Fruit fly (Drosophila melanogaster): Measurements from ENCODE around the gene CG42590.
A peak's percentile ranks its signal among the peaks of the same experiment; 100 is the strongest.

CG42590 gene

DNA sequence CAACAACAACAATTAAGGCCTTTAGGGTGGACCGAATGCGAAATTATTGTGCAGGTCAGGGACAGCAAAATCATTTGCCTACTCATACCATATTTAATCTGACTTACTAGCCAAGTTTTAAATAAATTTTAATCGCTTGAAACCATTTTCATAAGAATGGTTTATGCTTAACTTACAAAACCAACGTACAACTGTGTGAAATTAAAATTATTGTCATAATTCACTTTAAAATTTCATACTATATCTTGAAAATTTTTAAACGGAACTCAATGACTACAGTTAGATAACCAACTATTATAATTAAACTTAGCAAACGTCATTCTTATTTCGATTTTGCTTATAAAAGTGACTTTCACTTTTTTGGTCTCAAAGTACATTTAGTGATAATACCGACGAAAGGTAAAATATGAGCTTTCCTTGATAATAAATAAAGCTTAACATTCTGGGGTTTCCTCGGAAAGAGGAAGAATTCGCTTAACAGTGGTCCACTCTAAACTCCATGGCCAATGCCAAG, 12.3 kb downstream of the CG42590 start (continued):
- TF ChIP-seq CG13624 (GFP tag; optimal IDR thresholded peaks at IDR 0.05) (no peak), Camta (GFP tag; optimal IDR thresholded peaks at IDR 0.05) (peak; percentile 29), Meics (GFP tag; optimal IDR thresholded peaks at IDR 0.05) (peak; percentile 64), CG7556 (GFP tag; optimal IDR thresholded peaks at IDR 0.05) (peak; percentile 35), sc (optimal IDR thresholded peaks at IDR 0.05) (no peak), sc (GFP tag; optimal IDR thresholded peaks at IDR 0.05) (no peak), trh (GFP tag; optimal IDR thresholded peaks at IDR 0.05) (no peak), nau (GFP tag; optimal IDR thresholded peaks at IDR 0.05) (peak; percentile 38), CG15011 (GFP tag; optimal IDR thresholded peaks at IDR 0.05) (peak; percentile 49), sens (GFP tag) (peak; percentile 60), CG13296 (GFP tag; optimal IDR thresholded peaks at IDR 0.05) (peak; percentile 31), tio (GFP tag; optimal IDR thresholded peaks at IDR 0.05) (peak; percentile 40), pb (GFP tag; optimal IDR thresholded peaks at IDR 0.05) (no peak), CG7839 (tag; optimal IDR thresholded peaks at IDR 0.05) (peak; percentile 55), jumu (GFP tag; optimal IDR thresholded peaks at IDR 0.05) (no peak), bcd (GFP tag; optimal IDR thresholded peaks at IDR 0.05) (peak; percentile 49), CG14441 (GFP tag; IDR thresholded peaks at IDR 0.05) (no peak), Ets97D (GFP tag; optimal IDR thresholded peaks at IDR 0.05) (no peak), slp2 (GFP tag; optimal IDR thresholded peaks at IDR 0.05) (no peak), CG14014 (GFP tag; IDR thresholded peaks at IDR 0.05) (no peak), amos (GFP tag; IDR thresholded peaks at IDR 0.05; ENCODE audit: partially characterized antibody) (no peak), stc (GFP tag; IDR thresholded peaks at IDR 0.05) (peak; percentile 39; the same call in 1 of the 2 replicates), chinmo (GFP tag; IDR thresholded peaks at IDR 0.05; ENCODE audit: partially characterized antibody) (no peak), CG10209 (GFP tag; optimal IDR thresholded peaks at IDR 0.05) (peak; percentile 2), gcm2 (GFP tag; optimal IDR thresholded peaks at IDR 0.05) (no peak), br (optimal IDR thresholded peaks at IDR 0.05) (no peak), Myb (GFP tag; optimal IDR thresholded peaks at IDR 0.05) (no peak), esg (GFP tag; conservative IDR thresholded peaks at IDR 0.05) (no peak; the same call in 1 of the 2 replicates), salm (tag; optimal IDR thresholded peaks at IDR 0.05) (no peak), Sox100B (GFP tag; optimal IDR thresholded peaks at IDR 0.05) (peak; percentile 70), CG3838 (GFP tag; optimal IDR thresholded peaks at IDR 0.05) (peak; percentile 11), Neu2 (GFP tag; optimal IDR thresholded peaks at IDR 0.05; ENCODE audit: borderline replicate concordance) (no peak), corto (GFP tag; optimal IDR thresholded peaks at IDR 0.05) (no peak), ewg (GFP tag; optimal IDR thresholded peaks at IDR 0.05) (peak; percentile 5), nom (GFP tag; optimal IDR thresholded peaks at IDR 0.05) (peak; percentile 78), Fer1 (GFP tag; optimal IDR thresholded peaks at IDR 0.05) (peak; percentile 37), pzg (GFP tag; optimal IDR thresholded peaks at IDR 0.05) (no peak), Vsx1 (GFP tag; optimal IDR thresholded peaks at IDR 0.05) (peak; percentile 1), wek (GFP tag; optimal IDR thresholded peaks at IDR 0.05) (no peak), Awh (GFP tag; IDR thresholded peaks at IDR 0.05) (no peak; the same call in 1 of the 2 replicates), maf-S (GFP tag; optimal IDR thresholded peaks at IDR 0.05) (no peak), CG31388 (GFP tag; optimal IDR thresholded peaks at IDR 0.05) (no peak), CG12104 (GFP tag; optimal IDR thresholded peaks at IDR 0.05) (no peak), CG15601 (tag; optimal IDR thresholded peaks at IDR 0.05) (no peak), Adf1 (GFP tag; IDR thresholded peaks at IDR 0.05) (no peak), CG1603 (tag; optimal IDR thresholded peaks at IDR 0.05) (peak; percentile 4), Aef1 (GFP tag; IDR thresholded peaks at IDR 0.05) (no peak), Hmr (GFP tag; optimal IDR thresholded peaks at IDR 0.05) (no peak), kah (GFP tag; optimal IDR thresholded peaks at IDR 0.05) (no peak), Ets65A (GFP tag) (no peak), CG16863 (GFP tag; optimal IDR thresholded peaks at IDR 0.05) (no peak)

Data from whole organism, embryonic.